Worm (Caenorhabditis elegans): ENCODE measurements around the gene math-22.
"Not testable (repeated sequence)": the region's sequence is repeated elsewhere in the genome, so short reads cannot be mapped to it uniquely, and the experiment has no call there.

Gene math-22

ce11 chrII:1949119-1949518 is 43.9 kb downstream of the math-22 start (continued):
- TF ChIP-seq hlh-11 (tag; optimal IDR thresholded peaks at IDR 0.05), result peak; percentile 78
- no peak for TF ChIP-seq mxl-2 (GFP tag; conservative IDR thresholded peaks at IDR 0.05)
- no peak for TF ChIP-seq ceh-28 (tag; optimal IDR thresholded peaks at IDR 0.05)
- peak; percentile 5 for TF ChIP-seq nhr-6 (tag; optimal IDR thresholded peaks at IDR 0.05)
- no peak for TF ChIP-seq zip-2 (tag; optimal IDR thresholded peaks at IDR 0.05)
- no peak for TF ChIP-seq egl-27 (tag; optimal IDR thresholded peaks at IDR 0.05)
- no peak for TF ChIP-seq nhr-48 (tag; optimal IDR thresholded peaks at IDR 0.05)
- no peak for TF ChIP-seq gei-8 (GFP tag; optimal IDR thresholded peaks at IDR 0.05)
- TF ChIP-seq duxl-1 (tag; optimal IDR thresholded peaks at IDR 0.05; ENCODE audit: poor library complexity), result peak; percentile 79
- peak; percentile 26 for TF ChIP-seq aha-1 (tag)
- TF ChIP-seq pqm-1 (tag; optimal IDR thresholded peaks at IDR 0.05), result peak; percentile 87
- TF ChIP-seq zag-1 (tag; optimal IDR thresholded peaks at IDR 0.05), result no peak
- TF ChIP-seq dve-1 (tag; optimal IDR thresholded peaks at IDR 0.05; ENCODE audit: insufficient read depth), result no peak
- no peak for TF ChIP-seq arid-1 (GFP tag; conservative IDR thresholded peaks at IDR 0.05)
- TF ChIP-seq Y105C5A.15 (GFP tag; IDR thresholded peaks at IDR 0.05), result no peak
- no peak for TF ChIP-seq ceh-20 (GFP tag; IDR thresholded peaks at IDR 0.05)
- no peak for TF ChIP-seq Y5F2A.4 (GFP tag; optimal IDR thresholded peaks at IDR 0.05)
- TF ChIP-seq ceh-62 (tag; optimal IDR thresholded peaks at IDR 0.05), result no peak
- 0 out of 2 replicates have a peak, but pooled peaks have one; percentile 64 for TF ChIP-seq Y75B8A.6 (GFP tag; IDR thresholded peaks at IDR 0.05)

ce11 chrII:1955568-1955967 is 50.4 kb downstream of the math-22 start, which contains the start of gene math-49:
math-49 (minus strand) TSS chrII:1955668.
- TF ChIP-seq tag-97 (GFP tag; IDR thresholded peaks at IDR 0.05); nhr-41 (GFP tag; IDR thresholded peaks at IDR 0.05); zfp-3 (GFP tag; conservative IDR thresholded peaks at IDR 0.05): not testable (repeated sequence)
